Fruit fly (Drosophila melanogaster): ENCODE data around the gene Tbc1d15-17.
A peak's percentile ranks its signal among the peaks of the same experiment; 100 is the strongest.

The Tbc1d15-17 gene

DNA sequence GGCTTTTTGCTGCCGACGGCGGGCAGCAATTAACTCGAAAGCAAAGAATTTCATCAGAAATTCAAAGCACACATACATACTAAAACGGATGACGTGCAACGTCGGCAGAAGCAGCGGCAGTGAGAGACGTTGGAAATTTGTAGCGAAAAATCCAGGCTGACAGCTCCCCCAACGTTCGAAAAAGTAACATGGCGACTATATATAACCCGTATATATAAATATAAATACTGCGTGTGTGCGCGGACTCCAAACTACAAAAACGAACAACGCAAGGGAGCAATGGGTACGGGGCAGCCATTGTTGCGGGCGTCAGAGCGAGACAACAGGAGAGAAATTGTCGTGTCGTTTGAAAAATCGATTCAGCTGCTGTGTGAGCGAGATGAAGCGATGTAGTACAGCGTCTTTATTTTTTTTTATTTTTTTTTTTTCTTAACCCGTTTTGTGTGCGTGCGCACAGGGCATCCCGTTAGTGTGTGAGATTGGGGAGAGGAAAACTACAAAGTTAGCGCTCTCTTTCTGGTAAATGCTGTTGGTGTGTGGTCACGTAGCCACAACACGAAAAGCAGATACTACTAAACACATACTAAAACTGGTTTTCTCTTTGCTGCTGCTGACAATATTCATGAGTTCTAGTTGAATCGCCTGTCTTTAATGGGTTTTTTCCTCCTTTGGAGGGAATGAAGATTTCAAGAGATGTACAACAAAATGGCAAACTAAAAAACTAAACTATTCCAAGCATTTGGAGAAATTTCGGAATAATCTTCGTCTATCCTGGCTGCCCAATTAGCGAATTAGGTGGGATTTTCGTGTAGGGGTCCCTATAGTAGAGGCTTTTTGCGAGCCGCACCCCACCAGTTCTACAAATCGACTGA, 46.2 kb upstream of the Tbc1d15-17 start (continued):
- TF ChIP-seq HHEX (GFP tag; optimal IDR thresholded peaks at IDR 0.05) = no peak
- peak in 1 of 2 experiments; percentile 89 for TF ChIP-seq bsh (GFP tag; optimal IDR thresholded peaks at IDR 0.05)
- peak; percentile 6 for TF ChIP-seq CG10209 (GFP tag; optimal IDR thresholded peaks at IDR 0.05)
- TF ChIP-seq CG3163 (GFP tag; optimal IDR thresholded peaks at IDR 0.05) = peak; percentile 12
- TF ChIP-seq CG2678 (tag; optimal IDR thresholded peaks at IDR 0.05) = peak; percentile 38
- TF ChIP-seq CG7987 (GFP tag; optimal IDR thresholded peaks at IDR 0.05) = peak; percentile 10
- TF ChIP-seq Deaf1 (tag; optimal IDR thresholded peaks at IDR 0.05) = peak; percentile 38
- TF ChIP-seq Doc2 (GFP tag; IDR thresholded peaks at IDR 0.05) = no peak
- peak; percentile 52 for TF ChIP-seq CG17568 (GFP tag; optimal IDR thresholded peaks at IDR 0.05)
- peak; percentile 27 for TF ChIP-seq HLHmδ (GFP tag; optimal IDR thresholded peaks at IDR 0.05)
- peak; percentile 91 for TF ChIP-seq cg (GFP tag; optimal IDR thresholded peaks at IDR 0.05)
- peak in 1 of 2 experiments; percentile 86 for TF ChIP-seq eve (GFP tag; optimal IDR thresholded peaks at IDR 0.05)
- TF ChIP-seq Dad (GFP tag; optimal IDR thresholded peaks at IDR 0.05) = peak; percentile 12
- peak; percentile 43 for TF ChIP-seq CG1603 (tag; optimal IDR thresholded peaks at IDR 0.05)
- no peak for TF ChIP-seq CoRest (tag; optimal IDR thresholded peaks at IDR 0.05)
- peak; percentile 75 for TF ChIP-seq CG34376 (GFP tag; optimal IDR thresholded peaks at IDR 0.05)
- peak; percentile 24 for TF ChIP-seq chn (GFP tag; optimal IDR thresholded peaks at IDR 0.05)
- no peak for TF ChIP-seq H2.0 (GFP tag; IDR thresholded peaks at IDR 0.05)
- no peak for TF ChIP-seq Dp (GFP tag; optimal IDR thresholded peaks at IDR 0.05)
- no peak for TF ChIP-seq odd (GFP tag; optimal IDR thresholded peaks at IDR 0.05)
- TF ChIP-seq CG4617 (GFP tag; optimal IDR thresholded peaks at IDR 0.05; ENCODE audit: borderline replicate concordance) = no peak
- peak; percentile 7 for TF ChIP-seq HmgD (GFP tag; optimal IDR thresholded peaks at IDR 0.05)
- TF ChIP-seq B-H2 (GFP tag; optimal IDR thresholded peaks at IDR 0.05) = peak; percentile 95
- peak; percentile 9 for TF ChIP-seq tin (GFP tag; optimal IDR thresholded peaks at IDR 0.05)
- peak; percentile 3 for TF ChIP-seq CG12071 (GFP tag; optimal IDR thresholded peaks at IDR 0.05)
- no peak for TF ChIP-seq cas (GFP tag; IDR thresholded peaks at IDR 0.05)
- peak; percentile 25 for TF ChIP-seq exex (tag; optimal IDR thresholded peaks at IDR 0.05)
- peak; percentile 37 for TF ChIP-seq CG17385 (GFP tag; optimal IDR thresholded peaks at IDR 0.05)
- TF ChIP-seq Mad (GFP tag; optimal IDR thresholded peaks at IDR 0.05) = peak; percentile 5
- TF ChIP-seq CG15479 (GFP tag; optimal IDR thresholded peaks at IDR 0.05) = peak; percentile 39
- TF ChIP-seq NC2β (GFP tag; optimal IDR thresholded peaks at IDR 0.05) = peak; percentile 38
- TF ChIP-seq ash1 (GFP tag; optimal IDR thresholded peaks at IDR 0.05) = peak; percentile 71
- TF ChIP-seq CG14441 (GFP tag; IDR thresholded peaks at IDR 0.05) = no peak
- TF ChIP-seq Awh (GFP tag; IDR thresholded peaks at IDR 0.05) = no peak
- TF ChIP-seq nerfin-1 (tag; optimal IDR thresholded peaks at IDR 0.05) = peak; percentile 31
- peak; percentile 36 for TF ChIP-seq CG15514 (GFP tag; optimal IDR thresholded peaks at IDR 0.05)
- peak; percentile 19 for TF ChIP-seq en (GFP tag; optimal IDR thresholded peaks at IDR 0.05)
- TF ChIP-seq pros (GFP tag; optimal IDR thresholded peaks at IDR 0.05) = peak; percentile 99
- TF ChIP-seq Camta (GFP tag; optimal IDR thresholded peaks at IDR 0.05) = peak; percentile 14
- TF ChIP-seq Bdp1 (GFP tag; optimal IDR thresholded peaks at IDR 0.05) = peak; percentile 8
- peak; percentile 9 for TF ChIP-seq CG30403 (GFP tag; optimal IDR thresholded peaks at IDR 0.05)
- TF ChIP-seq jumu (GFP tag; optimal IDR thresholded peaks at IDR 0.05) = peak; percentile 10
- peak; percentile 90 for TF ChIP-seq sug (tag; optimal IDR thresholded peaks at IDR 0.05)
- no peak for TF ChIP-seq CG7372 (GFP tag; IDR thresholded peaks at IDR 0.05)
- TF ChIP-seq bcd (GFP tag; optimal IDR thresholded peaks at IDR 0.05) = peak; percentile 22
- TF ChIP-seq CG9727 (GFP tag; optimal IDR thresholded peaks at IDR 0.05) = peak; percentile 37
- peak; percentile 9 to 47 for TF ChIP-seq Pdp1 (GFP tag; optimal IDR thresholded peaks at IDR 0.05)
- no peak for TF ChIP-seq bab2 (GFP tag; optimal IDR thresholded peaks at IDR 0.05)
